Worm (Caenorhabditis elegans) whole organism, L4 larva: ENCODE measurements around the gene oat-1.

Source experiments
- F37D6.2 ChIP-seq: sonication (generic microtip); optimal IDR thresholded peaks from 2 replicates; lab custom pipeline; 2016; ENCODE audit warnings: mild to moderate bottlenecking, missing genetic modification characterization, missing compliant biosample characterization
- F44E2.7 ChIP-seq: fragments of 200-800 bp; sonication (Bioruptor generic); IDR thresholded peaks from 2 replicates; pipeline ENCODE4 v2.1.2; 2022; ENCODE audit warnings: missing genetic modification characterization, missing compliant biosample characterization
- F49E8.2 ChIP-seq: sonication (generic microtip); optimal IDR thresholded peaks from 2 replicates; lab custom pipeline; 2016; ENCODE audit warnings: missing compliant biosample characterization, mild to moderate bottlenecking, missing genetic modification characterization, borderline replicate concordance
- R02D3.7 ChIP-seq: fragments of 150-350 bp; sonication (generic microtip); optimal IDR thresholded peaks from 3 replicates; lab custom pipeline; 2014; ENCODE audit warnings: missing biosample characterization, missing genetic modification characterization
- T26A8.4 ChIP-seq: fragments of 200-800 bp; sonication (Bioruptor generic); IDR thresholded peaks from 2 replicates; pipeline ENCODE4 v1.3.6; 2022; ENCODE audit warnings: missing genetic modification characterization, missing compliant biosample characterization
- Y5F2A.4 ChIP-seq: fragments of 200-800 bp; sonication (Bioruptor generic); optimal IDR thresholded peaks from 2 replicates; lab custom pipeline; 2018; ENCODE audit warnings: mild to moderate bottlenecking, missing genetic modification characterization, missing compliant biosample characterization
- ZK337.2 ChIP-seq: fragments of 200-800 bp; sonication (Bioruptor generic); IDR thresholded peaks from 2 replicates; pipeline ENCODE4 v1.3.6; 2022; ENCODE audit warnings: missing genetic modification reagents, missing genetic modification characterization, missing compliant biosample characterization
- aha-1 ChIP-seq: fragments of 150-350 bp; peaks from one replicate; lab custom pipeline; 2014; ENCODE audit warnings: missing biosample characterization, missing genetic modification characterization
- aly-2 ChIP-seq: sonication (generic microtip); optimal IDR thresholded peaks from 2 replicates; lab custom pipeline; 2018; ENCODE audit warnings: missing biosample characterization, missing genetic modification characterization
- arid-1 ChIP-seq: fragments of 200-800 bp; sonication (Bioruptor generic); conservative IDR thresholded peaks from 2 replicates; pipeline ENCODE4 v1.3.6; 2022; ENCODE audit warnings: missing genetic modification reagents, missing genetic modification characterization, missing compliant biosample characterization
- cey-2 ChIP-seq: sonication (generic microtip); optimal IDR thresholded peaks from 3 replicates; lab custom pipeline; 2017; ENCODE audit warnings: missing genetic modification characterization, mild to moderate bottlenecking, missing compliant biosample characterization, antibody characterized with exemption, borderline replicate concordance; ENCODE audit not compliant: insufficient read depth
- daf-12 ChIP-seq: fragments of 150-350 bp; optimal IDR thresholded peaks from 2 replicates; lab custom pipeline; 2014; ENCODE audit warnings: missing biosample characterization, missing genetic modification reagents, missing genetic modification characterization
- daf-16 ChIP-seq, 3 experiments: sonication (generic microtip); optimal IDR thresholded peaks; 2 replicates each; lab custom pipeline; 2016 to 2017; ENCODE audit warnings: missing genetic modification characterization in 3 of 3, missing genetic modification reagents in 3 of 3, mild to moderate bottlenecking in 2 of 3, missing compliant biosample characterization in 2 of 3, missing biosample characterization in 1 of 3, moderate library complexity in 1 of 3
- daf-19 ChIP-seq: fragments of 200-800 bp; sonication (Bioruptor generic); conservative IDR thresholded peaks from 2 replicates; pipeline ENCODE4 v1.3.6; 2022; ENCODE audit warnings: missing genetic modification characterization, missing compliant biosample characterization
- dmd-6 ChIP-seq: fragments of 200-800 bp; sonication (Bioruptor generic); IDR thresholded peaks from 2 replicates; pipeline ENCODE4 v1.3.6; 2022; ENCODE audit warnings: missing genetic modification reagents, missing genetic modification characterization, missing compliant biosample characterization
- dve-1 ChIP-seq: sonication (generic microtip); optimal IDR thresholded peaks from 2 replicates; lab custom pipeline; 2017; ENCODE audit warnings: antibody characterized with exemption, mild to moderate bottlenecking, missing genetic modification characterization, missing compliant biosample characterization; ENCODE audit not compliant: insufficient read depth
- fkh-10 ChIP-seq: fragments of 150-350 bp; optimal IDR thresholded peaks from 2 replicates; lab custom pipeline; 2014; ENCODE audit warnings: missing biosample characterization, missing genetic modification reagents, missing genetic modification characterization
- fos-1 ChIP-seq: fragments of 150-350 bp; optimal IDR thresholded peaks from 2 replicates; lab custom pipeline; 2014; ENCODE audit warnings: missing biosample characterization, missing genetic modification characterization
- gei-8 ChIP-seq: fragments of 200-800 bp; sonication (Bioruptor generic); optimal IDR thresholded peaks from 2 replicates; lab custom pipeline; 2018; ENCODE audit warnings: mild to moderate bottlenecking, missing genetic modification characterization, missing compliant biosample characterization
- hif-1 ChIP-seq, 2 experiments: sonication (generic microtip); optimal IDR thresholded peaks; 2 replicates each; lab custom pipeline; 2016 to 2017; ENCODE audit warnings: missing compliant biosample characterization in 2 of 2, missing genetic modification characterization in 2 of 2, missing genetic modification reagents in 2 of 2, missing genotype in 2 of 2, mild to moderate bottlenecking in 1 of 2
- hlh-30 ChIP-seq: sonication (generic microtip); optimal IDR thresholded peaks from 2 replicates; lab custom pipeline; 2017; ENCODE audit warnings: antibody characterized with exemption, mild to moderate bottlenecking, missing genetic modification characterization, missing compliant biosample characterization; ENCODE audit not compliant: insufficient read depth
- lim-7 ChIP-seq: fragments of 200-800 bp; sonication (Bioruptor generic); IDR thresholded peaks from 2 replicates; pipeline ENCODE4 v1.3.6; 2022; ENCODE audit warnings: missing genetic modification characterization, missing compliant biosample characterization
- lin-1 ChIP-seq: fragments of 200-800 bp; sonication (Bioruptor generic); IDR thresholded peaks from 2 replicates; pipeline ENCODE4 v1.3.6; 2022; ENCODE audit warnings: missing genetic modification reagents, missing genetic modification characterization, missing compliant biosample characterization
- lin-13 ChIP-seq: fragments of 150-350 bp; optimal IDR thresholded peaks from 2 replicates; lab custom pipeline; 2014; ENCODE audit warnings: missing biosample characterization, missing genetic modification reagents, missing genetic modification characterization
- lin-15B ChIP-seq: fragments of 150-350 bp; sonication (generic microtip); optimal IDR thresholded peaks from 3 replicates; lab custom pipeline; 2014; ENCODE audit warnings: missing biosample characterization, missing genetic modification characterization
- lin-29 ChIP-seq: fragments of 200-800 bp; sonication (Bioruptor generic); IDR thresholded peaks from 2 replicates; pipeline ENCODE4 v1.3.6; 2022; ENCODE audit warnings: missing genetic modification reagents, missing genetic modification characterization, missing compliant biosample characterization
- lin-38 ChIP-seq: fragments of 200-800 bp; sonication (Bioruptor generic); IDR thresholded peaks from 2 replicates; pipeline ENCODE4 v1.3.6; 2022; ENCODE audit warnings: missing genetic modification reagents, missing genetic modification characterization, missing compliant biosample characterization
- lin-39 ChIP-seq: fragments of 150-350 bp; optimal IDR thresholded peaks from 2 replicates; lab custom pipeline; 2014; ENCODE audit warnings: missing biosample characterization, missing genetic modification reagents, missing genetic modification characterization
- mep-1 ChIP-seq: fragments of 150-350 bp; sonication (generic microtip); optimal IDR thresholded peaks from 3 replicates; lab custom pipeline; 2014; ENCODE audit warnings: missing biosample characterization, missing genetic modification characterization
- mes-2 ChIP-seq: sonication (generic microtip); optimal IDR thresholded peaks from 2 replicates; lab custom pipeline; 2016; ENCODE audit warnings: missing genotype, mild to moderate bottlenecking, missing genetic modification characterization, missing compliant biosample characterization; ENCODE audit not compliant: poor library complexity, severe bottlenecking
- mxl-3 ChIP-seq: fragments of 200-800 bp; sonication (Bioruptor generic); optimal IDR thresholded peaks from 2 replicates; lab custom pipeline; 2018; ENCODE audit warnings: mild to moderate bottlenecking, missing genetic modification characterization, missing compliant biosample characterization
- nhr-10 ChIP-seq: fragments of 150-350 bp; optimal IDR thresholded peaks from 2 replicates; lab custom pipeline; 2014; ENCODE audit warnings: missing biosample characterization, missing genetic modification characterization
- nhr-11 ChIP-seq: fragments of 150-350 bp; optimal IDR thresholded peaks from 2 replicates; lab custom pipeline; 2014; ENCODE audit warnings: missing biosample characterization, missing genetic modification characterization
- nhr-237 ChIP-seq: sonication (generic microtip); optimal IDR thresholded peaks from 2 replicates; lab custom pipeline; 2017; ENCODE audit warnings: missing biosample characterization, missing genetic modification characterization
- nhr-28 ChIP-seq: fragments of 150-350 bp; optimal IDR thresholded peaks from 2 replicates; lab custom pipeline; 2014; ENCODE audit warnings: missing biosample characterization, missing genetic modification characterization
- nhr-41 ChIP-seq: fragments of 200-800 bp; sonication (Bioruptor generic); IDR thresholded peaks from 2 replicates; pipeline ENCODE4 v1.3.6; 2022; ENCODE audit warnings: missing genetic modification reagents, missing genetic modification characterization, missing compliant biosample characterization
- nhr-42 ChIP-seq: fragments of 200-800 bp; sonication (Bioruptor generic); IDR thresholded peaks from 2 replicates; pipeline ENCODE4 v1.3.6; 2022; ENCODE audit warnings: missing genetic modification characterization, missing compliant biosample characterization
- nhr-6 ChIP-seq: fragments of 150-350 bp; optimal IDR thresholded peaks from 2 replicates; lab custom pipeline; 2014; ENCODE audit warnings: missing biosample characterization, missing genetic modification characterization
- pqm-1 ChIP-seq: sonication (generic microtip); optimal IDR thresholded peaks from 2 replicates; lab custom pipeline; 2017; ENCODE audit warnings: missing biosample characterization, missing genetic modification characterization
- saeg-2 ChIP-seq: fragments of 200-800 bp; sonication (Bioruptor generic); IDR thresholded peaks from 2 replicates; pipeline ENCODE4 v1.3.6; 2022; ENCODE audit warnings: missing genetic modification reagents, missing genetic modification characterization, missing compliant biosample characterization
- sdz-12 ChIP-seq: fragments of 200-800 bp; sonication (Bioruptor generic); optimal IDR thresholded peaks from 2 replicates; lab custom pipeline; 2018; ENCODE audit warnings: mild to moderate bottlenecking, missing genetic modification characterization, missing compliant biosample characterization
- set-16 ChIP-seq: fragments of 200-800 bp; sonication (Bioruptor generic); IDR thresholded peaks from 2 replicates; pipeline ENCODE4 v1.3.6; 2022; ENCODE audit warnings: missing genetic modification reagents, missing genetic modification characterization, missing compliant biosample characterization
- skn-1 ChIP-seq: fragments of 150-350 bp; optimal IDR thresholded peaks from 2 replicates; lab custom pipeline; 2014; ENCODE audit warnings: missing biosample characterization, missing genetic modification characterization
- spr-1 ChIP-seq: sonication (generic microtip); optimal IDR thresholded peaks from 2 replicates; lab custom pipeline; 2016; ENCODE audit warnings: mild to moderate bottlenecking, missing genetic modification characterization, missing compliant biosample characterization
- spr-3 ChIP-seq: fragments of 200-800 bp; sonication (Bioruptor generic); optimal IDR thresholded peaks from 2 replicates; lab custom pipeline; 2018; ENCODE audit warnings: mild to moderate bottlenecking, missing genetic modification characterization, missing compliant biosample characterization
- tag-97 ChIP-seq: fragments of 200-800 bp; sonication (Bioruptor generic); IDR thresholded peaks from 2 replicates; pipeline ENCODE4 v1.3.6; 2022; ENCODE audit warnings: missing genetic modification characterization, missing compliant biosample characterization
- tra-1 ChIP-seq: fragments of 200-800 bp; sonication (Bioruptor generic); IDR thresholded peaks from 2 replicates; pipeline ENCODE4 v1.3.6; 2022; ENCODE audit warnings: missing genetic modification reagents, missing genetic modification characterization, missing compliant biosample characterization
- unc-62 ChIP-seq, 3 experiments: fragments of 150-350 bp in 1 of 3; sonication (generic microtip); optimal IDR thresholded peaks in 2 of 3; peaks in 1 of 3; 1 replicate in 1 of 3; 2 replicates in 2 of 3; lab custom pipeline; 2014 to 2017; ENCODE audit warnings: missing biosample characterization in 3 of 3, missing genetic modification characterization in 3 of 3, missing genetic modification reagents in 3 of 3, missing genotype in 1 of 3
- zip-11 ChIP-seq: fragments of 200-800 bp; sonication (Bioruptor generic); IDR thresholded peaks from 2 replicates; pipeline ENCODE4 v1.3.6; 2022; ENCODE audit warnings: missing genetic modification characterization, missing compliant biosample characterization
- zip-2 ChIP-seq: fragments of 150-350 bp; optimal IDR thresholded peaks from 2 replicates; lab custom pipeline; 2014; ENCODE audit warnings: missing biosample characterization, missing genetic modification characterization
- ztf-11 ChIP-seq: fragments of 150-350 bp; optimal IDR thresholded peaks from 2 replicates; lab custom pipeline; 2014; ENCODE audit warnings: missing biosample characterization, missing genetic modification characterization

Gene oat-1

DNA sequence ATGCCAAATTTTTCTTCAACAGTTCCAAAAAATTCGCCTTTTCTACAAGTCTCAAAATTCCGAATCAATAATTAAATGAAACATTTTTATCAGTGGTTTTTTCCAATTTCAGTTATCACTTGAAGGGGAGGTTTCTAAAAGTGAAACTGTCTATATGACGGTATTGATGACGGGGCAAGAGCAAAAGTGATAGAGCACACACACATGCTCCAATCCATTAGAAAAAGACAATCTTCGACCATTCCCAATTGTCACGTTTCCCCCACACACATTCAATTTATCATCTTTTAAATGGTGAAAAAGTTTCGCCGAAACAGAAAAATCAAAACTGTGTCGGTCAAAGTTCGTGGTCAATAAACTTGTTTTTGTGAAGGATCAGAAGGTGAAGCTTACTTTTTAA, 19.2 kb downstream of the oat-1 start (continued):
- TF ChIP-seq ZK337.2 (no peak), nhr-28 (tag; lab: Kevin White, UChicago) (peak; percentile 54), dve-1 (tag; lab: Kevin White, UChicago) (peak; percentile 88), spr-1 (tag; lab: Kevin White, UChicago) (no peak), lim-7 (peak; percentile 9; the same call in 1 of the 2 replicates), mes-2 (tag; lab: Kevin White, UChicago) (no peak), unc-62 (GFP tag; optimal IDR thresholded peaks at IDR 0.05 in 1 of 2; lab: Kevin White, UChicago) (peak in 1 of 2 experiments; percentile 48), unc-62 (tag; optimal IDR thresholded peaks at IDR 0.05; lab: Kevin White, UChicago) (no peak), daf-16 (GFP tag; optimal IDR thresholded peaks at IDR 0.05; lab: Kevin White, UChicago) (no peak), daf-16 (tag; optimal IDR thresholded peaks at IDR 0.05; lab: Kevin White, UChicago) (peak; percentile 53), gei-8 (GFP tag; lab: Kevin White, UChicago) (no peak), lin-38 (GFP tag; lab: Robert Waterston, UW) (no peak), nhr-10 (no peak), hif-1 (tag; optimal IDR thresholded peaks at IDR 0.05; lab: Kevin White, UChicago) (peak in 1 of 2 experiments; percentile 81), nhr-42 (GFP tag; lab: Robert Waterston, UW) (no peak), fos-1 (tag; lab: Kevin White, UChicago) (no peak), F44E2.7 (no peak), T26A8.4 (GFP tag; lab: Robert Waterston, UW) (no peak), dmd-6 (peak; percentile 94), aha-1 (peak; percentile 74), daf-12 (no peak), mxl-3 (GFP tag; lab: Kevin White, UChicago) (peak; percentile 8), nhr-41 (GFP tag; lab: Robert Waterston, UW) (no peak), zip-11 (no peak), nhr-11 (tag; lab: Kevin White, UChicago) (no peak), lin-29 (no peak), mep-1 (peak; percentile 15), nhr-237 (tag; lab: Kevin White, UChicago) (no peak), lin-39 (tag; lab: Kevin White, UChicago) (no peak), lin-15B (tag; lab: Kevin White, UChicago) (no peak), ztf-11 (tag; lab: Kevin White, UChicago) (no peak), set-16 (GFP tag; lab: Robert Waterston, UW) (no peak), Y5F2A.4 (no peak), lin-1 (no peak), aly-2 (tag; lab: Kevin White, UChicago) (no peak), sdz-12 (no peak), fkh-10 (GFP tag; lab: Kevin White, UChicago) (no peak), arid-1 (GFP tag; lab: Robert Waterston, UW) (no peak), skn-1 (tag; lab: Kevin White, UChicago) (no peak), pqm-1 (tag; lab: Kevin White, UChicago) (peak; percentile 66), F37D6.2 (no peak), tra-1 (0 out of 2 replicates have a peak, but pooled peaks have one; percentile 41), cey-2 (tag; lab: Kevin White, UChicago) (no peak), spr-3 (GFP tag; lab: Kevin White, UChicago) (no peak), saeg-2 (GFP tag; lab: Robert Waterston, UW) (no peak), nhr-6 (tag; lab: Kevin White, UChicago) (no peak), lin-13 (GFP tag; lab: Kevin White, UChicago) (no peak), daf-19 (GFP tag; lab: Robert Waterston, UW) (no peak), F49E8.2 (tag; lab: Kevin White, UChicago) (no peak), tag-97 (no peak), hlh-30 (tag; lab: Kevin White, UChicago) (peak; percentile 42), R02D3.7 (no peak), zip-2 (no peak)
